Fruit fly (Drosophila melanogaster) whole organism, pupa: ENCODE data around the gene Psn.

Experiments
- CG10348 ChIP-seq: fragments of 200-800 bp; sonication (Bioruptor generic); IDR thresholded peaks from 2 replicates; pipeline ENCODE4 v1.3.6; 2022; ENCODE audit warnings: missing biosample characterization, missing genetic modification characterization
- CG12605 ChIP-seq: fragments of 200-800 bp; sonication (Bioruptor generic); IDR thresholded peaks from 2 replicates; pipeline ENCODE4 v1.3.6; 2022; ENCODE audit warnings: missing biosample characterization, missing genetic modification characterization
- CG13204 ChIP-seq: fragments of 200-800 bp; sonication (Bioruptor generic); optimal IDR thresholded peaks from 2 replicates; lab custom pipeline; 2018; ENCODE audit warnings: missing biosample characterization, mild to moderate bottlenecking, missing genetic modification characterization, moderate library complexity
- CG14655 ChIP-seq: fragments of 200-800 bp; sonication (Bioruptor generic); optimal IDR thresholded peaks from 3 replicates; lab custom pipeline; 2017; ENCODE audit warnings: mild to moderate bottlenecking, missing biosample characterization, missing genetic modification reagents, missing genetic modification characterization
- CG15710 ChIP-seq: fragments of 200-800 bp; sonication (Bioruptor generic); optimal IDR thresholded peaks from 2 replicates; lab custom pipeline; 2018; ENCODE audit warnings: missing biosample characterization, mild to moderate bottlenecking, missing genetic modification characterization, moderate library complexity
- CG17806 ChIP-seq: fragments of 200-800 bp; sonication (Bioruptor generic); optimal IDR thresholded peaks from 2 replicates; lab custom pipeline; 2018; ENCODE audit warnings: missing biosample characterization, mild to moderate bottlenecking, missing genetic modification characterization, moderate library complexity
- CG32121 ChIP-seq: fragments of 200-800 bp; sonication (Bioruptor generic); IDR thresholded peaks from 2 replicates; pipeline ENCODE4 v1.3.6; 2022; ENCODE audit warnings: missing biosample characterization, missing genetic modification characterization
- CG34367 ChIP-seq: fragments of 200-800 bp; sonication (Bioruptor generic); optimal IDR thresholded peaks from 2 replicates; lab custom pipeline; 2018; ENCODE audit warnings: missing biosample characterization, mild to moderate bottlenecking, missing genetic modification characterization
- CG4496 ChIP-seq: fragments of 200-800 bp; sonication (Bioruptor generic); IDR thresholded peaks from 3 replicates; pipeline ENCODE4 v1.3.6; 2022; ENCODE audit warnings: missing biosample characterization, missing genetic modification characterization
- CG8159 ChIP-seq: fragments of 200-800 bp; sonication (Bioruptor generic); optimal IDR thresholded peaks from 3 replicates; lab custom pipeline; 2018; ENCODE audit warnings: missing biosample characterization, mild to moderate bottlenecking, missing genetic modification characterization, moderate library complexity
- CG8301 ChIP-seq: fragments of 200-800 bp; sonication (Bioruptor generic); optimal IDR thresholded peaks from 2 replicates; lab custom pipeline; 2018; ENCODE audit warnings: missing biosample characterization, mild to moderate bottlenecking, missing genetic modification characterization
- CG9948 ChIP-seq: fragments of 200-800 bp; sonication (Bioruptor generic); optimal IDR thresholded peaks from 2 replicates; lab custom pipeline; 2018; ENCODE audit warnings: missing biosample characterization, mild to moderate bottlenecking, missing genetic modification characterization, moderate library complexity
- D1 ChIP-seq: fragments of 200-800 bp; sonication (Bioruptor generic); optimal IDR thresholded peaks from 2 replicates; lab custom pipeline; 2018; ENCODE audit warnings: missing biosample characterization, mild to moderate bottlenecking, missing genetic modification characterization, moderate library complexity
- EcR ChIP-seq: fragments of 200-800 bp; sonication (Bioruptor generic); optimal IDR thresholded peaks from 3 replicates; lab custom pipeline; 2019; ENCODE audit warnings: missing biosample characterization, missing genetic modification characterization, mild to moderate bottlenecking, moderate library complexity, missing genetic modification reagents
- Ets98B ChIP-seq: fragments of 200-800 bp; sonication (Bioruptor generic); IDR thresholded peaks from 2 replicates; pipeline ENCODE4 v1.3.6; 2022; ENCODE audit warnings: missing biosample characterization, missing genetic modification characterization
- Pif1A ChIP-seq: fragments of 200-800 bp; sonication (Bioruptor generic); optimal IDR thresholded peaks from 3 replicates; lab custom pipeline; 2016; ENCODE audit warnings: missing biosample characterization, missing genetic modification characterization
- Pif1B ChIP-seq: fragments of 200-800 bp; sonication (Bioruptor generic); optimal IDR thresholded peaks from 3 replicates; lab custom pipeline; 2016; ENCODE audit warnings: missing biosample characterization, missing genetic modification characterization
- Snoo ChIP-seq: fragments of 200-800 bp; sonication (Bioruptor generic); optimal IDR thresholded peaks from 3 replicates; lab custom pipeline; 2017; ENCODE audit warnings: missing biosample characterization, mild to moderate bottlenecking, missing genetic modification characterization, inconsistent platforms
- fd96Ca ChIP-seq: fragments of 200-800 bp; sonication (Bioruptor generic); IDR thresholded peaks from 3 replicates; pipeline ENCODE4 v1.3.6; 2022; ENCODE audit warnings: missing biosample characterization, missing genetic modification characterization
- gl ChIP-seq: fragments of 200-800 bp; sonication (Bioruptor generic); optimal IDR thresholded peaks from 2 replicates; lab custom pipeline; 2018; ENCODE audit warnings: missing biosample characterization, mild to moderate bottlenecking, missing genetic modification characterization
- rn ChIP-seq: fragments of 200-800 bp; sonication (Bioruptor generic); IDR thresholded peaks from 2 replicates; pipeline ENCODE4 v1.3.6; 2022; ENCODE audit warnings: missing biosample characterization, missing genetic modification characterization

The Psn gene

DNA sequence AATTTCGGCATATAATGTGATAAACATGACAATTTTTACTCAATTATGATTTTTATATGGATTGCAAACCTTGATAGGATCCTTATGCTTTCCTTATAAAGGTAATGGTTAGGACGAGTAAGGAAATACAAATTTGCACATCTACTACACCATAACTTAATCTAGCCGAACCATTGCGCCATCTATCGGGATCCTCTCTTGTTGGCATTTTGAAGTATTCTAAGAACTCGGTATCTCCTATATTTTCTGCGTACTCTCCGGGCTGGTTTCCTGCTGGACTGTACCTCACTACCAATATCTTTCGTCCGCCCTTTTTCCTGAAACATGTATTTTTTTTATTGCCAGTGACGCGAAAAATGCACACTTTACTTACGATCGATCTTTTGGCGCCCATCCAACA is 32.4 kb downstream of the Psn start, which contains the start of gene atk:
TSS of gene atk (minus strand) at position 186 of the 400 bp plus-strand sequence.
- no peak for TF ChIP-seq CG8159 (tag; lab: Kevin White, UChicago)
- no peak for TF ChIP-seq CG12605 (GFP tag; lab: Robert Waterston, UW)
- TF ChIP-seq Snoo (tag; lab: Kevin White, UChicago), result no peak
- TF ChIP-seq rn (GFP tag; lab: Robert Waterston, UW), result no peak
- no peak for TF ChIP-seq CG17806 (tag; lab: Kevin White, UChicago)
- no peak for TF ChIP-seq CG13204
- no peak for TF ChIP-seq fd96Ca (GFP tag; lab: Robert Waterston, UW)
- no peak for TF ChIP-seq CG14655 (GFP tag; lab: Kevin White, UChicago)
- TF ChIP-seq CG10348 (GFP tag; lab: Robert Waterston, UW), result no peak
- TF ChIP-seq Ets98B (GFP tag; lab: Robert Waterston, UW), result no peak
- TF ChIP-seq Pif1A, result no peak
- TF ChIP-seq Pif1B (GFP tag; lab: Kevin White, UChicago), result no peak
- no peak for TF ChIP-seq gl (tag; lab: Kevin White, UChicago)
- no peak for TF ChIP-seq CG8301 (tag; lab: Kevin White, UChicago)
- TF ChIP-seq EcR (GFP tag; lab: Kevin White, UChicago), result no peak

DNA sequence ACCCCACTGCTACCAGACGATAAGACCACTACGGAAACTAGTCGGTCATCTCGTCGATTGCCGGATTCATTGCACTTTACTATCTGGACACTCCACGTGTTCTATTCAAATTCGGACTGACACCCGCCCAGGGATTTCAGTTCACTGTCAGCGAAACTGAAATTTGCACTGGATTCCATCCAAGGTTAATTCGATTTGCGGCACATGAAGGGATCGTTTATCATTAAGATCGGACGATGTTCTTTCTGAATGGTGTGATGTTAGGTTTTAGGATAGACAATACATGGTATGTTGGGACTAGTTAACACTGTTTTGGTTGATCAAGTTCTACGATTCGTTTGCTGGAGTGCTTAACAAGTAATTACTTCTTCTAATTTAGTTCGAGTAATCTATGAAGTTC is 33.7 kb downstream of the Psn start, which contains the start of gene CG42764:
TSS of gene CG42764 (minus strand) at position 101 of the 400 bp plus-strand sequence.
- TF ChIP-seq rn (GFP tag; lab: Robert Waterston, UW) (no peak), CG8159 (tag; lab: Kevin White, UChicago) (no peak), CG10348 (GFP tag; lab: Robert Waterston, UW) (no peak), CG14655 (GFP tag; lab: Kevin White, UChicago) (no peak), fd96Ca (GFP tag; lab: Robert Waterston, UW) (no peak), EcR (GFP tag; lab: Kevin White, UChicago) (no peak), gl (tag; lab: Kevin White, UChicago) (no peak), CG13204 (no peak), Snoo (tag; lab: Kevin White, UChicago) (no peak), Pif1B (GFP tag; lab: Kevin White, UChicago) (no peak)

DNA sequence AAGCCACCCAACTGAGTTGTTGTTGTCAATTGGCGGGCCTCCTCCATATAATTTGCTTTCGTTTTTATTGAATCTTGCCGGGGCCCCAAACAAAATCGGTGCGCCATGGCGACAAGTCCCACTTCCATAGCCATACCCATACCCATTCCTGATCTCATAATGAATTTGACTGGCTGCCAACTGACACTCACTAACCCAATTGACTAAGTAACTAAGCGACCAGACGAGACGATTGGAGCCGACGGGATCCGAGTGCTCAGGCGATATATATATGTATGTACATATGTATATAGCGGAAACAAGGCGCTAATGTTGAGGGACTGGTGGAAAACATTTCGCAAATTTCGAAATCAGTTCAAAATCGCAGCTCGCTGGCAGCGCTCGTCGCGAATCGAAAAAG is 34.3 kb downstream of the Psn start, which contains the start of gene Tdh:
TSS of gene Tdh (plus strand) at position 346 of the 400 bp plus-strand sequence.
- TF ChIP-seq EcR (GFP tag; lab: Kevin White, UChicago) (no peak), gl (tag; lab: Kevin White, UChicago) (no peak), rn (GFP tag; lab: Robert Waterston, UW) (no peak), CG17806 (tag; lab: Kevin White, UChicago) (no peak)

DNA sequence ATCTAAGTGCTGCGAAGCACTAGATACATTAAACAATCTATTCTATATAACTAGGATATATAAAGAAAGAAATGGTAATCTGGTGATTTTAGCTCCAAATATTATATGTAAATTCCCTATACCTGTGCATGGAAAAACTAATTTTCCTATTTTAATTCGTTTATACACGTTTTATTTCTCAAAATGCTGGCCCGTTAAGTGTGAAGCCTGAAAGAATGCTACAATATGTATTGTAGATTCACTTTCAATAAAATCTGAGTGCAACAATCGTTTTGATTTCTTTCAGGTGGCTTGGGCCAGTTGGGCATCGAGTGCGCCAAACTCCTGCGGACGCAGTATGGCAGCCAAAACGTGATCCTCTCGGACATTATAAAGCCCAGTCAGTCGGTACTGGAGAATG is 35.2 kb downstream of the Psn start:
- TF ChIP-seq EcR (GFP tag; lab: Kevin White, UChicago) (no peak), CG15710 (tag; lab: Kevin White, UChicago) (no peak), CG34367 (tag; lab: Kevin White, UChicago) (no peak), CG8301 (tag; lab: Kevin White, UChicago) (no peak)

DNA sequence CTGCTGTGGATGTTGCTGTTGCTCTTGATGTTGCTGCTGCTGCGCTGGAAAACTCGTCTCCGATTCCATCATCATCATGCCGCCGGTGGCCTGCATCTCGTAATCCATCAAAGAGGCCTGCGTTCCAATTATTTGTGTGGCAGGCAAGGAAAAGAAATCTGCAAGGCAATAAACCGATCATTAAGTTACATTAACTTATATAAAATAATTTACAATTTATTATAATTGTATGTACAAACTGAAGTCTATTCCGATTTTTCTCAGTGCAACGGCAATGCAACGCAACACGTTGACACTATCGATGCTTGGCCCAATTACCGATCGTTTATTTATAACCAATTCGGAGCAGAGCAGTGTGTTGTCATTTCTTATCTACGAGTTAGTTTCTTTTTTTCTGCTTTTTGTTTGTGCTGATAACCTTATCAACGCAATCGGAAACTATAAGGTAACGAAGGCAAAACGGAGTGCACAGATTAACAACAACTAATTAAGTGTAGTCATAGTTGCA is 38.8 kb downstream of the Psn start:
- no peak for TF ChIP-seq EcR (GFP tag; lab: Kevin White, UChicago)
- no peak for TF ChIP-seq Pif1B (GFP tag; lab: Kevin White, UChicago)
- no peak for TF ChIP-seq CG10348 (GFP tag; lab: Robert Waterston, UW)
- peak; percentile 82 for TF ChIP-seq Ets98B (GFP tag; lab: Robert Waterston, UW)
- TF ChIP-seq CG14655 (GFP tag; lab: Kevin White, UChicago), result peak; percentile 47
- no peak for TF ChIP-seq CG17806 (tag; lab: Kevin White, UChicago)
- TF ChIP-seq fd96Ca (GFP tag; lab: Robert Waterston, UW), result peak; percentile 80
- peak; percentile 55; the same call in 1 of the 2 replicates for TF ChIP-seq CG32121 (GFP tag; lab: Robert Waterston, UW)
- no peak for TF ChIP-seq CG9948 (tag; lab: Kevin White, UChicago)
- TF ChIP-seq D1 (tag; lab: Kevin White, UChicago), result no peak
- peak; percentile 73 for TF ChIP-seq CG12605 (GFP tag; lab: Robert Waterston, UW)
- TF ChIP-seq gl (tag; lab: Kevin White, UChicago), result no peak
- TF ChIP-seq CG8159 (tag; lab: Kevin White, UChicago), result no peak
- TF ChIP-seq CG13204, result no peak
- peak; percentile 84 for TF ChIP-seq CG4496 (GFP tag; lab: Robert Waterston, UW)
- TF ChIP-seq Pif1A, result no peak
- TF ChIP-seq rn (GFP tag; lab: Robert Waterston, UW), result 0 out of 2 replicates have a peak, but pooled peaks have one; percentile 24
- TF ChIP-seq Snoo (tag; lab: Kevin White, UChicago), result peak; percentile 9
- peak; percentile 11 for TF ChIP-seq CG34367 (tag; lab: Kevin White, UChicago)
- no peak for TF ChIP-seq CG15710 (tag; lab: Kevin White, UChicago)
- TF ChIP-seq CG8301 (tag; lab: Kevin White, UChicago), result peak; percentile 47
